Fruit fly (Drosophila melanogaster): ENCODE results near the gene PhKgamma.

The PhKgamma gene

dm6 chrX:11680405-11680804 is 14.5 kb upstream of the PhKgamma start:
- peak; percentile 74 for TF ChIP-seq bab1 (GFP tag; optimal IDR thresholded peaks at IDR 0.05)
- peak; percentile 59 for TF ChIP-seq tj (GFP tag; optimal IDR thresholded peaks at IDR 0.05)
- TF ChIP-seq CG11617 (GFP tag; optimal IDR thresholded peaks at IDR 0.05): no peak
- no peak for TF ChIP-seq kay (GFP tag; ENCODE audit: borderline replicate concordance)
- peak; percentile 9 for TF ChIP-seq CG14711 (tag; optimal IDR thresholded peaks at IDR 0.05)
- no peak for TF ChIP-seq Mnt (GFP tag; optimal IDR thresholded peaks at IDR 0.05)

DNA sequence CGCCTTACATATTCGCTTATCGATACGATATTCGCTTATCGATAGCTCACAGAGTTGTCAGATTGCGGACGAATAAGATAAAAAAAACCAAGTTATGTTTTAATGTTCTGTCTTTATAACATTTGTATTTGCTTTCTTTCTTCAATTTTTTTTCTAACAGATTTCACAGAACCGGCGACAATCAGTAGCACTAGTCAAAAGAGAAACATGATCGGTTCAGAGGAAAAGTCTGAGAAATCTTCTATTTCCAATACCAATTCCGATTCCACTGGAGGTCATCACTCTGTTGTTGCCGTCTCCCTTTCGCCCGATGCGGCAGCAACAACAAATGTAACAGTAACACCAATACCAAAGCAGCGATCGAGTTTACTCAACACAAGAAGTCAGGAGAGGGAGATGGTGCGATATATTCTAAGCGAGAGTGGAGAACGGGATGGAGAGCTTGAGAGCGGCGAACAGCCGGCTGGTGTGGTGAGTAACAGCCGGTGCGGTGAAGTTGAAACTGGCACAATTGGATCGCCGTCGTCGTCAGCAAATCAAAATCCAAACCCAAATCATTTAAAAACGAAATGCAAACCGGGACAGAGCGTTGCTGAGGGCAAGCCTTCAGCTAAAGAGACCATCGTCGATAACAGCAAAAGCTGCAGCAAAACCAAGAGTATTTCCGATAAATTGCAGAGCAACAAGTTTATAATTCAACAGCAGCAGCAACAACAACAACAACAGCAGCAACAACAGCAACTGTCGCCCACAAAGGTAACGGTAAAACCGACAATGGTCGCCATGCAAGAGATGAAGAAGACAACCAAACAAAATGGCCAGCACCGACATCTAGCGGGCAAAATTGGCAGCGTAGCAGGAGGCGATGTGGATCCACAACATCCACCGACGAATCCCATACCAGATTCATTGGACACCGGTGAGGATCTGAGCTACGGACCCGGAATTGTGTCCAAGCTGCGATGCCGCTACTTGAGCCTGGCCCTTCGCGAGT is 13.1 kb upstream of the PhKgamma start:
- peak; percentile 18 for TF ChIP-seq CG12768 (GFP tag; optimal IDR thresholded peaks at IDR 0.05)
- TF ChIP-seq CG5204 (GFP tag; optimal IDR thresholded peaks at IDR 0.05): no peak
- TF ChIP-seq cic (GFP tag; optimal IDR thresholded peaks at IDR 0.05): peak; percentile 11
- peak; percentile 72 for TF ChIP-seq tj (GFP tag; optimal IDR thresholded peaks at IDR 0.05)
- TF ChIP-seq cnc (optimal IDR thresholded peaks at IDR 0.05): no peak
- peak; percentile 71 for TF ChIP-seq Hr96 (GFP tag; optimal IDR thresholded peaks at IDR 0.05)
- peak; percentile 97 for TF ChIP-seq pad (GFP tag; optimal IDR thresholded peaks at IDR 0.05)
- TF ChIP-seq ovo (GFP tag; optimal IDR thresholded peaks at IDR 0.05): peak; percentile 90
- TF ChIP-seq CG1620 (GFP tag; optimal IDR thresholded peaks at IDR 0.05): peak; percentile 54
- peak; percentile 76 for TF ChIP-seq bab1 (GFP tag; optimal IDR thresholded peaks at IDR 0.05)
- peak; percentile 95 for TF ChIP-seq CG14711 (tag; optimal IDR thresholded peaks at IDR 0.05)
- peak; percentile 35 for TF ChIP-seq toe (GFP tag; optimal IDR thresholded peaks at IDR 0.05)
- TF ChIP-seq Mnt (GFP tag; optimal IDR thresholded peaks at IDR 0.05): peak; percentile 69
- TF ChIP-seq CG33017 (tag; optimal IDR thresholded peaks at IDR 0.05): no peak
- TF ChIP-seq CG11617 (GFP tag; optimal IDR thresholded peaks at IDR 0.05): peak; percentile 49
- TF ChIP-seq Clk (GFP tag; optimal IDR thresholded peaks at IDR 0.05): no peak
- TF ChIP-seq kay (GFP tag; ENCODE audit: borderline replicate concordance): no peak
- TF ChIP-seq CG7101 (tag; optimal IDR thresholded peaks at IDR 0.05): peak; percentile 70
- TF ChIP-seq CG7045 (GFP tag; optimal IDR thresholded peaks at IDR 0.05): no peak
- peak; percentile 53 for TF ChIP-seq Crg-1 (GFP tag; optimal IDR thresholded peaks at IDR 0.05)

- peak; percentile 5 for TF ChIP-seq Hr96 (GFP tag; optimal IDR thresholded peaks at IDR 0.05)
- TF ChIP-seq CG7101 (tag; optimal IDR thresholded peaks at IDR 0.05): peak; percentile 27
- peak; percentile 6 for TF ChIP-seq pad (GFP tag; optimal IDR thresholded peaks at IDR 0.05)
- no peak for TF ChIP-seq CG33017 (tag; optimal IDR thresholded peaks at IDR 0.05)
- peak; percentile 37 for TF ChIP-seq ovo (GFP tag; optimal IDR thresholded peaks at IDR 0.05)
- no peak for TF ChIP-seq toe (GFP tag; optimal IDR thresholded peaks at IDR 0.05)
- TF ChIP-seq tj (GFP tag; optimal IDR thresholded peaks at IDR 0.05): peak; percentile 29
- TF ChIP-seq CG12768 (GFP tag; optimal IDR thresholded peaks at IDR 0.05): peak; percentile 2
- TF ChIP-seq cic (GFP tag; optimal IDR thresholded peaks at IDR 0.05): peak; percentile 75
- TF ChIP-seq bab1 (GFP tag; optimal IDR thresholded peaks at IDR 0.05): peak; percentile 50
- TF ChIP-seq Mnt (GFP tag; optimal IDR thresholded peaks at IDR 0.05): peak; percentile 62
These were observed 11.5 kb upstream of the PhKgamma start for dm6 chrX:11683480-11683879.

DNA sequence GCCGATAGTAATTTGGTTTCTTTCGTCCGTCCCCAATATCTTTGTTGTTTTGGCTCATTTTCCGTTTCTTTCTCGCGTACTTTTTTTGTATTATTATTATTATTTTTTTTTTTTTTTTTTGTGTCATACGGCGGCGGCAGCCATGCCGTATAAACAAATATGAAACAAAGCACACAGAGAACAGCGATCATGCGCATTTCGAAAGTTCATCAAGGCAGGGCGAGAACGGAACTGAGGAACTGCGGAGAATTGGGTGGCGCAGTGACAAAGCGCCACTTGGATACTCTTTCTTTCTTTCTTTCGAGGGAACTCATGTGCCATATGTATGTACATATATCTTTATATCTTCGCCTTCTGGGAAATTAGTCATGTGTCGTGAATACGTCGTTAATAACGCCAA is 10.5 kb upstream of the PhKgamma start:
- TF ChIP-seq cnc (optimal IDR thresholded peaks at IDR 0.05) (no peak), bab1 (GFP tag; optimal IDR thresholded peaks at IDR 0.05) (peak; percentile 44), CG5204 (GFP tag; optimal IDR thresholded peaks at IDR 0.05) (no peak), ovo (GFP tag; optimal IDR thresholded peaks at IDR 0.05) (peak; percentile 50), kay (GFP tag; ENCODE audit: borderline replicate concordance) (peak; percentile 55), Crg-1 (GFP tag; optimal IDR thresholded peaks at IDR 0.05) (peak; percentile 23), CG7045 (GFP tag; optimal IDR thresholded peaks at IDR 0.05) (no peak), Mnt (GFP tag; optimal IDR thresholded peaks at IDR 0.05) (peak; percentile 43), Hr96 (GFP tag; optimal IDR thresholded peaks at IDR 0.05) (no peak), CG1620 (GFP tag; optimal IDR thresholded peaks at IDR 0.05) (no peak), CG33017 (tag; optimal IDR thresholded peaks at IDR 0.05) (no peak), cic (GFP tag; optimal IDR thresholded peaks at IDR 0.05) (no peak), Clk (GFP tag; optimal IDR thresholded peaks at IDR 0.05) (no peak), CG12768 (GFP tag; optimal IDR thresholded peaks at IDR 0.05) (no peak), CG11617 (GFP tag; optimal IDR thresholded peaks at IDR 0.05) (peak; percentile 19), toe (GFP tag; optimal IDR thresholded peaks at IDR 0.05) (no peak), CG14711 (tag; optimal IDR thresholded peaks at IDR 0.05) (no peak), pad (GFP tag; optimal IDR thresholded peaks at IDR 0.05) (no peak), tj (GFP tag; optimal IDR thresholded peaks at IDR 0.05) (peak; percentile 47), CG7101 (tag; optimal IDR thresholded peaks at IDR 0.05) (no peak)

DNA sequence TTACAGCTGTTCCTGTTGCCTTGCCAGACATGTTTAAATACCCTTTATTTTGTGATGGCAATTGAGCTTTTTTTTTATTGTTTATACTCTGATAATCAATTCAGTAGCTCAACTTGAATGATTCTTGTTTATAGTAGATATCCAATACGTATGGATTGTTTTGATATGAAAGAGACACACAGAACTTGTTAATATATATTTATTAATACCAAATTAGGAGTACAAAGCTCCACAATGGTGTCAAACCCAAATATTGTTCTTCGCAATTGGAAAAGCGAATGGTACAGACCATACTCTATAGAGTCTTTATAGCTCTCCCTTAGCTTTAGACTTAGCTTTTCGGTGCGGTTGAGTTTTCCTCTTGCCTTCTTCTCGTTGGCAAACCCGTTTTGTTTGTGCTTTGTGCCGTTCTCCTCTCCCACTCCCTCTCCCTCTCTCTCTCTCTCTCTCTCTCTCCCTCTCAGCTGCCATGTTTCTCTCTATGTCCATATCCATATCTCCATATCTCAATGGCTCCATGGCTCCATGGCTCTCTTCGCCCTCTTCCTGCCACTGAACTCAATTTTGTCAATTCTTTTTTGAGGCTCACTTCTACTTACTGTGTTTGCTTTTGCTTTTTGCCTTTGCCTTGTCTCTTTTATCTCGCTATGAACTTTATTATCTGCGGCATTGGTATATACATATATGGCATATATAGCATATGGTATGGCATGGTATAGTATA is 8.9 kb upstream of the PhKgamma start:
- TF ChIP-seq bab1 (GFP tag; optimal IDR thresholded peaks at IDR 0.05) (peak; percentile 33), tj (GFP tag; optimal IDR thresholded peaks at IDR 0.05) (peak; percentile 45), CG5204 (GFP tag; optimal IDR thresholded peaks at IDR 0.05) (no peak), CG12768 (GFP tag; optimal IDR thresholded peaks at IDR 0.05) (peak; percentile 12), pad (GFP tag; optimal IDR thresholded peaks at IDR 0.05) (peak; percentile 49), cic (GFP tag; optimal IDR thresholded peaks at IDR 0.05) (peak; percentile 61), Crg-1 (GFP tag; optimal IDR thresholded peaks at IDR 0.05) (peak; percentile 23), cnc (optimal IDR thresholded peaks at IDR 0.05) (no peak), ovo (GFP tag; optimal IDR thresholded peaks at IDR 0.05) (peak; percentile 68), CG7045 (GFP tag; optimal IDR thresholded peaks at IDR 0.05) (peak; percentile 1), toe (GFP tag; optimal IDR thresholded peaks at IDR 0.05) (no peak), CG14711 (tag; optimal IDR thresholded peaks at IDR 0.05) (peak; percentile 16), CG11617 (GFP tag; optimal IDR thresholded peaks at IDR 0.05) (peak; percentile 37), CG7101 (tag; optimal IDR thresholded peaks at IDR 0.05) (peak; percentile 29), CG33017 (tag; optimal IDR thresholded peaks at IDR 0.05) (no peak), Mnt (GFP tag; optimal IDR thresholded peaks at IDR 0.05) (peak; percentile 57)

Measured in whole organism, adult.